ENCODE assay signal across 6 worm cellular contexts in genomic region chrIV:12890445-12890844, ce11.
TF ChIP-seq lines count a peak whose summit lies in the region.

TSS of gene K08D8.6 (minus strand) at chrIV:12890508.

TF ChIP-seq in whole organism, L1 larva, 84 proteins besides CTCF, POLR2A, EP300 and RAD21:
- TF ChIP-seq efl-1 (optimal IDR thresholded peaks at IDR 0.05; lab: Kevin White, UChicago) (no peak), efl-1 (GFP tag; optimal IDR thresholded peaks at IDR 0.05 in 1 of 2; lab: Kevin White, UChicago) (peak in 1 of 2 experiments; percentile 30), elt-2 (tag; optimal IDR thresholded peaks at IDR 0.05; lab: Kevin White, UChicago) (peak; percentile 88), ceh-8 (GFP tag; optimal IDR thresholded peaks at IDR 0.05; lab: Kevin White, UChicago) (no peak), jun-1 (tag; optimal IDR thresholded peaks at IDR 0.05; lab: Kevin White, UChicago) (peak; percentile 7), pqm-1 (tag; optimal IDR thresholded peaks at IDR 0.05; lab: Kevin White, UChicago) (peak; percentile 78), nhr-77 (tag; optimal IDR thresholded peaks at IDR 0.05; lab: Kevin White, UChicago) (no peak)

TF ChIP-seq in whole organism, L2 larva, 48 proteins besides CTCF, POLR2A, EP300 and RAD21 (continues in another document):
- TF ChIP-seq lin-39 (tag; optimal IDR thresholded peaks at IDR 0.05; lab: Kevin White, UChicago): no peak
- TF ChIP-seq nhr-21 (tag; optimal IDR thresholded peaks at IDR 0.05; lab: Kevin White, UChicago): no peak
- TF ChIP-seq unc-55 (GFP tag; optimal IDR thresholded peaks at IDR 0.05; lab: Kevin White, UChicago): no peak
- no peak for TF ChIP-seq nhr-10 (tag; optimal IDR thresholded peaks at IDR 0.05; lab: Kevin White, UChicago)
- no peak for TF ChIP-seq blmp-1 (tag; optimal IDR thresholded peaks at IDR 0.05; lab: Kevin White, UChicago; ENCODE audit: insufficient read depth)
- TF ChIP-seq nhr-77 (tag; optimal IDR thresholded peaks at IDR 0.05; lab: Kevin White, UChicago): no peak
- no peak for TF ChIP-seq ceh-16 (tag; optimal IDR thresholded peaks at IDR 0.05; lab: Kevin White, UChicago)
- no peak for TF ChIP-seq crh-2 (tag; optimal IDR thresholded peaks at IDR 0.05; lab: Kevin White, UChicago)
- no peak for TF ChIP-seq Y55F3AM.14 (GFP tag; optimal IDR thresholded peaks at IDR 0.05; lab: Kevin White, UChicago)
- no peak for TF ChIP-seq nhr-237 (tag; optimal IDR thresholded peaks at IDR 0.05; lab: Kevin White, UChicago)
- TF ChIP-seq dmd-4 (tag; optimal IDR thresholded peaks at IDR 0.05; lab: Kevin White, UChicago): no peak
- no peak for TF ChIP-seq nhr-25 (tag; optimal IDR thresholded peaks at IDR 0.05; lab: Kevin White, UChicago)
- no peak for TF ChIP-seq aly-2 (tag; optimal IDR thresholded peaks at IDR 0.05; lab: Kevin White, UChicago)
- TF ChIP-seq ama-1 (optimal IDR thresholded peaks at IDR 0.05; lab: Kevin White, UChicago): no peak
- no peak for TF ChIP-seq elt-3 (tag; optimal IDR thresholded peaks at IDR 0.05; lab: Kevin White, UChicago)
- peak; percentile 15 for TF ChIP-seq gmeb-1 (tag; optimal IDR thresholded peaks at IDR 0.05; lab: Kevin White, UChicago)
- no peak for TF ChIP-seq unc-62 (GFP tag; optimal IDR thresholded peaks at IDR 0.05; lab: Kevin White, UChicago)
- TF ChIP-seq lin-13 (GFP tag; optimal IDR thresholded peaks at IDR 0.05; lab: Kevin White, UChicago): no peak

TF ChIP-seq in whole organism, L3 larva, 47 proteins besides CTCF, POLR2A, EP300 and RAD21:
- TF ChIP-seq pqm-1 (tag; optimal IDR thresholded peaks at IDR 0.05; lab: Kevin White, UChicago): peak; percentile 93
- no peak for TF ChIP-seq tbx-2 (tag; optimal IDR thresholded peaks at IDR 0.05; lab: Kevin White, UChicago)
- TF ChIP-seq unc-62 (GFP tag; optimal IDR thresholded peaks at IDR 0.05; lab: Kevin White, UChicago): no peak
- no peak for TF ChIP-seq snpc-4 (tag; optimal IDR thresholded peaks at IDR 0.05; lab: Kevin White, UChicago)
- peak; percentile 94 for TF ChIP-seq elt-2 (tag; optimal IDR thresholded peaks at IDR 0.05; lab: Kevin White, UChicago)
- no peak for TF ChIP-seq lin-39 (tag; optimal IDR thresholded peaks at IDR 0.05; lab: Kevin White, UChicago)
TF ChIP-seq in whole organism, L3 larva: peak in this region for 2.

TF ChIP-seq in whole organism, L4 larva, 104 proteins besides CTCF, POLR2A, EP300 and RAD21 (continues in another document):
- TF ChIP-seq F49E8.2 (tag; optimal IDR thresholded peaks at IDR 0.05; lab: Kevin White, UChicago; ENCODE audit: borderline replicate concordance) (no peak), zfp-2 (tag; optimal IDR thresholded peaks at IDR 0.05; lab: Kevin White, UChicago) (no peak), ceh-28 (tag; optimal IDR thresholded peaks at IDR 0.05; lab: Kevin White, UChicago) (no peak), zag-1 (tag; optimal IDR thresholded peaks at IDR 0.05; lab: Kevin White, UChicago) (no peak), dmd-8 (GFP tag; IDR thresholded peaks at IDR 0.05; lab: Robert Waterston, UW) (no peak), egl-43 (GFP tag; IDR thresholded peaks at IDR 0.05; lab: Robert Waterston, UW) (no peak), mxl-2 (GFP tag; conservative IDR thresholded peaks at IDR 0.05; lab: Robert Waterston, UW) (no peak), Y5F2A.4 (GFP tag; optimal IDR thresholded peaks at IDR 0.05; lab: Kevin White, UChicago) (no peak), nhr-25 (tag; optimal IDR thresholded peaks at IDR 0.05; lab: Kevin White, UChicago; ENCODE audit: borderline replicate concordance, insufficient read depth) (no peak), egl-27 (tag; optimal IDR thresholded peaks at IDR 0.05; lab: Kevin White, UChicago) (no peak), ceh-82 (tag; optimal IDR thresholded peaks at IDR 0.05; lab: Kevin White, UChicago) (no peak), rbr-2 (tag; optimal IDR thresholded peaks at IDR 0.05; lab: Kevin White, UChicago) (no peak), ces-1 (GFP tag; optimal IDR thresholded peaks at IDR 0.05; lab: Kevin White, UChicago) (no peak), mxl-3 (GFP tag; optimal IDR thresholded peaks at IDR 0.05; lab: Kevin White, UChicago) (no peak), lin-38 (GFP tag; IDR thresholded peaks at IDR 0.05; lab: Robert Waterston, UW) (no peak), lir-3 (tag; optimal IDR thresholded peaks at IDR 0.05; lab: Kevin White, UChicago) (no peak), aha-1 (tag; lab: Kevin White, UChicago) (no peak), unc-39 (tag; optimal IDR thresholded peaks at IDR 0.05; lab: Kevin White, UChicago) (no peak), dpl-1 (GFP tag; optimal IDR thresholded peaks at IDR 0.05; lab: Kevin White, UChicago) (no peak), daf-8 (GFP tag; IDR thresholded peaks at IDR 0.05; lab: Robert Waterston, UW) (no peak), Y105C5A.15 (GFP tag; IDR thresholded peaks at IDR 0.05; lab: Robert Waterston, UW) (no peak), nhr-6 (tag; optimal IDR thresholded peaks at IDR 0.05; lab: Kevin White, UChicago) (no peak), unc-130 (GFP tag; optimal IDR thresholded peaks at IDR 0.05; lab: Kevin White, UChicago) (no peak)

TF ChIP-seq in whole organism, late embryonic, 69 proteins besides CTCF, POLR2A, EP300 and RAD21:
- no peak for TF ChIP-seq unc-55 (GFP tag; optimal IDR thresholded peaks at IDR 0.05; lab: Kevin White, UChicago)
- TF ChIP-seq sox-4 (tag; optimal IDR thresholded peaks at IDR 0.05; lab: Kevin White, UChicago): no peak
- TF ChIP-seq elt-2 (tag; optimal IDR thresholded peaks at IDR 0.05; lab: Kevin White, UChicago): peak; percentile 4

TF ChIP-seq in whole organism, young adult, 124 proteins besides CTCF, POLR2A, EP300 and RAD21:
- TF ChIP-seq atf-7 (tag; optimal IDR thresholded peaks at IDR 0.05; lab: Kevin White, UChicago) (peak; percentile 36), ceh-79 (tag; optimal IDR thresholded peaks at IDR 0.05; lab: Kevin White, UChicago) (no peak), nhr-80 (tag; optimal IDR thresholded peaks at IDR 0.05; lab: Kevin White, UChicago) (peak; percentile 87), F49E8.2 (tag; optimal IDR thresholded peaks at IDR 0.05; lab: Kevin White, UChicago; ENCODE audit: insufficient read depth) (no peak)
